Worm (Caenorhabditis elegans) whole organism, young adult: ENCODE measurements around the gene C35A5.6.

Experiments
- B0019.2 ChIP-seq: fragments of 200-800 bp; sonication (Bioruptor generic); conservative IDR thresholded peaks from 2 replicates; pipeline ENCODE4 v1.3.6; 2022; ENCODE audit warnings: missing genetic modification reagents, missing genetic modification characterization, missing compliant biosample characterization
- B0035.1 ChIP-seq: sonication (generic microtip); optimal IDR thresholded peaks from 2 replicates; lab custom pipeline; 2016; ENCODE audit warnings: missing genetic modification characterization, mild to moderate bottlenecking, missing compliant biosample characterization, missing genotype, missing genetic modification reagents
- D2030.7 ChIP-seq: fragments of 200-800 bp; sonication (Bioruptor generic); IDR thresholded peaks from 2 replicates; pipeline ENCODE4 v1.3.6; 2022; ENCODE audit warnings: missing genetic modification reagents, missing genetic modification characterization, missing compliant biosample characterization
- ama-1 ChIP-seq, 3 experiments: fragments of 150-350 bp in 1 of 3; sonication (generic microtip) in 2 of 3; optimal IDR thresholded peaks; 2 replicates each; lab custom pipeline; 2014 to 2018; ENCODE audit warnings: missing biosample characterization in 2 of 3, missing genetic modification characterization in 2 of 3, missing genetic modification reagents in 2 of 3
- attf-6 ChIP-seq: fragments of 200-800 bp; sonication (Bioruptor generic); IDR thresholded peaks from 2 replicates; pipeline ENCODE4 v1.3.6; 2022; ENCODE audit warnings: missing genetic modification reagents, missing genetic modification characterization, missing compliant biosample characterization
- ceh-27 ChIP-seq: fragments of 200-800 bp; sonication (Bioruptor generic); optimal IDR thresholded peaks from 2 replicates; lab custom pipeline; 2018; ENCODE audit warnings: mild to moderate bottlenecking, missing genetic modification characterization, moderate library complexity, missing compliant biosample characterization
- ceh-40 ChIP-seq: fragments of 200-800 bp; sonication (Bioruptor generic); IDR thresholded peaks from 2 replicates; pipeline ENCODE4 v1.3.6; 2022; ENCODE audit warnings: missing genetic modification characterization, missing compliant biosample characterization
- ceh-58 ChIP-seq: fragments of 200-800 bp; sonication (Bioruptor generic); IDR thresholded peaks from 2 replicates; pipeline ENCODE4 v1.3.6; 2022; ENCODE audit warnings: missing genetic modification characterization, missing compliant biosample characterization
- chd-7 ChIP-seq: sonication (generic microtip); optimal IDR thresholded peaks from 2 replicates; lab custom pipeline; 2016; ENCODE audit warnings: mild to moderate bottlenecking, missing genetic modification characterization, moderate library complexity, missing compliant biosample characterization
- lsl-1 ChIP-seq: fragments of 200-800 bp; sonication (Bioruptor generic); optimal IDR thresholded peaks from 2 replicates; lab custom pipeline; 2018; ENCODE audit warnings: mild to moderate bottlenecking, missing genetic modification characterization, moderate library complexity, missing compliant biosample characterization
- unc-130 ChIP-seq: sonication (generic microtip); optimal IDR thresholded peaks from 2 replicates; lab custom pipeline; 2016; ENCODE audit warnings: missing genetic modification reagents, missing genetic modification characterization, missing compliant biosample characterization
- unc-62 ChIP-seq: fragments of 150-350 bp; optimal IDR thresholded peaks from 2 replicates; lab custom pipeline; 2014; ENCODE audit warnings: missing biosample characterization, missing genetic modification reagents, missing genetic modification characterization

- TF ChIP-seq chd-7 (tag; lab: Kevin White, UChicago) (no peak), lsl-1 (GFP tag; lab: Kevin White, UChicago) (no peak), B0035.1 (tag; lab: Kevin White, UChicago) (no peak), unc-62 (GFP tag; lab: Kevin White, UChicago) (no peak), D2030.7 (GFP tag; lab: Robert Waterston, UW) (no peak), ceh-27 (GFP tag; lab: Kevin White, UChicago) (no peak), attf-6 (GFP tag; lab: Robert Waterston, UW) (no peak), ama-1 (optimal IDR thresholded peaks at IDR 0.05; lab: Kevin White, UChicago) (no peak), ama-1 (GFP tag; optimal IDR thresholded peaks at IDR 0.05; lab: Kevin White, UChicago) (no peak), ceh-40 (GFP tag; lab: Robert Waterston, UW) (no peak), unc-130 (no peak), ceh-58 (GFP tag; lab: Robert Waterston, UW) (no peak), B0019.2 (no peak)
Measured at ce11 chrV:10496733-10497132, 12.2 kb upstream of the C35A5.6 start, which contains the start of gene C35A5.4.
